Worm (Caenorhabditis elegans) whole organism, L2 larva: ENCODE results near the gene T05C12.15.

ENCODE experiments used
- F13H6.1 ChIP-seq: sonication (generic microtip); optimal IDR thresholded peaks from 2 replicates; lab custom pipeline; 2016; ENCODE audit warnings: missing genetic modification characterization, missing compliant biosample characterization
- ama-1 ChIP-seq: fragments of 150-350 bp; optimal IDR thresholded peaks from 2 replicates; lab custom pipeline; 2018; ENCODE audit warnings: inconsistent platforms
- ceh-16 ChIP-seq: fragments of 150-350 bp; optimal IDR thresholded peaks from 2 replicates; lab custom pipeline; 2014; ENCODE audit warnings: missing biosample characterization, missing genetic modification characterization
- ceh-82 ChIP-seq: fragments of 150-350 bp; optimal IDR thresholded peaks from 2 replicates; lab custom pipeline; 2014; ENCODE audit warnings: missing biosample characterization, missing genetic modification characterization
- nhr-11 ChIP-seq: fragments of 150-350 bp; optimal IDR thresholded peaks from 2 replicates; lab custom pipeline; 2014; ENCODE audit warnings: missing biosample characterization, missing genetic modification characterization
- peb-1 ChIP-seq: fragments of 150-350 bp; optimal IDR thresholded peaks from 2 replicates; lab custom pipeline; 2014; ENCODE audit warnings: missing biosample characterization, missing genetic modification characterization
- skn-1 ChIP-seq: sonication (generic microtip); optimal IDR thresholded peaks from 2 replicates; lab custom pipeline; 2017; ENCODE audit warnings: missing biosample characterization, missing genetic modification characterization
- unc-39 ChIP-seq: fragments of 150-350 bp; optimal IDR thresholded peaks from 2 replicates; lab custom pipeline; 2014; ENCODE audit warnings: missing biosample characterization, missing genetic modification characterization
- ztf-11 ChIP-seq: sonication (generic microtip); optimal IDR thresholded peaks from 2 replicates; lab custom pipeline; 2017; ENCODE audit warnings: missing biosample characterization, missing genetic modification characterization
- ztf-4 ChIP-seq: fragments of 150-350 bp; optimal IDR thresholded peaks from 2 replicates; lab custom pipeline; 2014; ENCODE audit warnings: missing biosample characterization, missing genetic modification characterization

ce11 chrII:8169283-8169682 lies at the start of gene T05C12.15:
- TF ChIP-seq nhr-11 (no peak), ztf-11 (tag; lab: Kevin White, UChicago) (no peak), ztf-4 (tag; lab: Kevin White, UChicago) (no peak), F13H6.1 (tag; lab: Kevin White, UChicago) (no peak), unc-39 (no peak), ceh-82 (no peak), ama-1 (lab: Kevin White, UChicago) (no peak), skn-1 (tag; lab: Kevin White, UChicago) (no peak), peb-1 (tag; lab: Kevin White, UChicago) (no peak), ceh-16 (tag; lab: Kevin White, UChicago) (no peak)
